Fruit fly (Drosophila melanogaster): ENCODE results near the gene RpL34a.
A peak's percentile ranks its signal among the peaks of the same experiment; 100 is the strongest.

Gene RpL34a

DNA sequence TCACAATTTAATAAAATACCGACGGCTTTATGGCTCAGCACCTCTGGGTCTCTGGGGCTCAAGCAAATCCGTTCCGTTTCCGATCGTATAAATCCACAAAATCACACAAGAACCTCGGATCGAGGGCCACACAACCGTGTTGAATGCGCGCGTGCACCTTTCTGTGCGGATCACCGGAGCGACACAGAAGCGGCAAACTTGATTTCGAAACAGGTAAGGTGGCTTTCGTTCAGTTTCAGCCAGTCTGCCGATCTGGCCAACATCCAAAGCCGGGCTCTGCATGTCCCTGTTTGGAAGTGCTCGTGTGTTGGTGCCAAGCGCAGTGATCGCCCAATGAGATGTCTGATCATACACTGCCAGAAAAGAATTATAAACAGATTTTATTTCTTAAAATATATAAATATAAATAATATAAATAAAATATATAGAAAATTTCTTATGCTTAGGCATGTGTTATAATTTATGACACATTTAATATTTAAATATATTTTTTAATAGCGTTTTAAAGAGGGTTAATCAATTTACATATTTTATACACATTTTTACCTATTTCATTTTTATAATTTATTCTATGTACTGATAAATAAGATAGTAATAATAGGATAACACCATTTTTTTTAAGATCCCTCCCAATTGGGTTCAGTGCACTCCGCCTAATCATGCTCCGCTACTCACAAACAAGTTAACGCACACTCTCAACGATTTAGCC, 39.6 kb upstream of the RpL34a start, which contains the start of gene dysf (continued):
- TF ChIP-seq CG31388 (GFP tag; optimal IDR thresholded peaks at IDR 0.05) (no peak), Ssrp (tag; optimal IDR thresholded peaks at IDR 0.05) (peak; percentile 76), ase (GFP tag; IDR thresholded peaks at IDR 0.05) (peak; percentile 28; the same call in 1 of the 3 replicates), CG34376 (GFP tag; optimal IDR thresholded peaks at IDR 0.05) (no peak), E2f1 (GFP tag; IDR thresholded peaks at IDR 0.05) (0 out of 2 replicates have a peak, but pooled peaks have one; percentile 43), CG2678 (tag; optimal IDR thresholded peaks at IDR 0.05) (peak; percentile 87), aop (GFP tag; IDR thresholded peaks at IDR 0.05) (no peak), Xrp1 (GFP tag; IDR thresholded peaks at IDR 0.05) (peak; percentile 73), schlank (tag; optimal IDR thresholded peaks at IDR 0.05) (no peak), Abd-B (GFP tag; optimal IDR thresholded peaks at IDR 0.05) (peak; percentile 53), kni (GFP tag; optimal IDR thresholded peaks at IDR 0.05) (no peak), slbo (GFP tag; IDR thresholded peaks at IDR 0.05) (peak; percentile 59), zfh2 (GFP tag; optimal IDR thresholded peaks at IDR 0.05) (no peak), ken (GFP tag; IDR thresholded peaks at IDR 0.05) (no peak), mirr (GFP tag; optimal IDR thresholded peaks at IDR 0.05) (no peak), CG2202 (tag; optimal IDR thresholded peaks at IDR 0.05) (no peak), CG8478 (optimal IDR thresholded peaks at IDR 0.05) (no peak), Dip3 (GFP tag; optimal IDR thresholded peaks at IDR 0.05) (no peak), unc-4 (GFP tag; IDR thresholded peaks at IDR 0.05; ENCODE audit: partially characterized antibody) (no peak), rib (GFP tag; IDR thresholded peaks at IDR 0.05) (no peak), zen (tag; optimal IDR thresholded peaks at IDR 0.05) (peak; percentile 77), grn (GFP tag; optimal IDR thresholded peaks at IDR 0.05) (no peak), crc (GFP tag; optimal IDR thresholded peaks at IDR 0.05) (no peak), ems (GFP tag; optimal IDR thresholded peaks at IDR 0.05) (no peak), mam (GFP tag; optimal IDR thresholded peaks at IDR 0.05) (no peak), Dll (GFP tag; IDR thresholded peaks at IDR 0.05; ENCODE audit: partially characterized antibody) (no peak), ERR (GFP tag; optimal IDR thresholded peaks at IDR 0.05) (no peak), CG2889 (GFP tag; IDR thresholded peaks at IDR 0.05) (no peak), CG6813 (GFP tag; optimal IDR thresholded peaks at IDR 0.05) (no peak), phol (tag; optimal IDR thresholded peaks at IDR 0.05) (peak; percentile 83), CG9932 (GFP tag; IDR thresholded peaks at IDR 0.05) (peak; percentile 46), CG7786 (GFP tag; optimal IDR thresholded peaks at IDR 0.05) (no peak), Dfd (GFP tag; optimal IDR thresholded peaks at IDR 0.05) (no peak), Sry-β (GFP tag; optimal IDR thresholded peaks at IDR 0.05) (peak; percentile 9), CG10366 (GFP tag; IDR thresholded peaks at IDR 0.05) (no peak; the same call in 1 of the 2 replicates), CG7556 (GFP tag; optimal IDR thresholded peaks at IDR 0.05) (peak; percentile 80), Atf3 (GFP tag; optimal IDR thresholded peaks at IDR 0.05) (no peak), Chrac-16 (GFP tag; optimal IDR thresholded peaks at IDR 0.05) (peak; percentile 30), fd64A (GFP tag; optimal IDR thresholded peaks at IDR 0.05) (no peak), CG17802 (tag; optimal IDR thresholded peaks at IDR 0.05) (no peak), cg (GFP tag; optimal IDR thresholded peaks at IDR 0.05) (no peak), Doc2 (GFP tag; IDR thresholded peaks at IDR 0.05) (no peak), Nf-YB (GFP tag; optimal IDR thresholded peaks at IDR 0.05) (no peak), cad (GFP tag; optimal IDR thresholded peaks at IDR 0.05) (no peak), dati (GFP tag; IDR thresholded peaks at IDR 0.05) (no peak), Bteb2 (GFP tag; optimal IDR thresholded peaks at IDR 0.05) (no peak), chif (GFP tag; optimal IDR thresholded peaks at IDR 0.05) (no peak), sna (GFP tag; IDR thresholded peaks at IDR 0.05; ENCODE audit: partially characterized antibody) (no peak), peb (GFP tag; IDR thresholded peaks at IDR 0.05) (peak; percentile 22; the same call in 1 of the 2 replicates), CG3163 (GFP tag; optimal IDR thresholded peaks at IDR 0.05) (no peak), CG18599 (GFP tag; optimal IDR thresholded peaks at IDR 0.05) (peak; percentile 58)
